Worm (Caenorhabditis elegans) whole organism, young adult: ENCODE measurements around the gene wht-7.

Experiments
- chd-7 ChIP-seq: sonication (generic microtip); optimal IDR thresholded peaks from 2 replicates; lab custom pipeline; 2016; ENCODE audit warnings: mild to moderate bottlenecking, missing genetic modification characterization, moderate library complexity, missing compliant biosample characterization
- dpl-1 ChIP-seq: fragments of 150-350 bp; optimal IDR thresholded peaks from 2 replicates; lab custom pipeline; 2014; ENCODE audit warnings: missing biosample characterization, missing genetic modification reagents, missing genetic modification characterization

DNA sequence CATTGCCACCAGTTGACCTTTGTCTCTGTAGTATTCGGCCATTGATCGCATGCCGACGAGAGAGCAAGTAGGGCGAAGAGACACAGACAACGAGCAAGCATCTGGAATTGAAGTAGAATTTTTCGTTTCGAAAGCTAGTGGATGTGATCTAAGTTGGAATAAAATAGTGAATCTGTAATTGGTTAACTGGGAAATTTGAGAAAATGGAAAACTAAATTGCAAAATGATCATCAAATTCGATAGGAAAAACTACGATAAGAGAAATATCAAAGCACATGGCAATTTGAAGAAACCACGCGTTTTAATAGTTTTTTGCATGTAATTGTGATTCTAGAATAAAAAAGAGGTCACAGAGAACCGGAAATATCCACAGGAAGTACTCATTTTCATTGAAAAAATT, 27.4 kb upstream of the wht-7 start, which contains the start of gene F42A10.6:
- no peak for TF ChIP-seq dpl-1 (GFP tag; lab: Kevin White, UChicago)
- TF ChIP-seq chd-7 (tag; lab: Kevin White, UChicago) = no peak
